Worm (Caenorhabditis elegans) whole organism, L4 larva: ENCODE results near the gene gln-2.
A peak's percentile ranks its signal among the peaks of the same experiment; 100 is the strongest.

Experiments used
- ZK546.5 ChIP-seq, 2 experiments: sonication (generic microtip); optimal IDR thresholded peaks; 2 replicates each; lab custom pipeline; 2017; ENCODE audit warnings: missing biosample characterization in 2 of 2, missing genetic modification characterization in 2 of 2
- ceh-28 ChIP-seq: fragments of 150-350 bp; optimal IDR thresholded peaks from 2 replicates; lab custom pipeline; 2014; ENCODE audit warnings: missing biosample characterization, missing genetic modification reagents, missing genetic modification characterization
- dve-1 ChIP-seq: sonication (generic microtip); optimal IDR thresholded peaks from 2 replicates; lab custom pipeline; 2017; ENCODE audit warnings: antibody characterized with exemption, mild to moderate bottlenecking, missing genetic modification characterization, missing compliant biosample characterization; ENCODE audit not compliant: insufficient read depth
- lsy-2 ChIP-seq, 2 experiments: fragments of 150-350 bp in 1 of 2; sonication (generic microtip) in 1 of 2; optimal IDR thresholded peaks; 2 replicates each; lab custom pipeline; 2014 to 2017; ENCODE audit warnings: missing biosample characterization in 2 of 2, missing genetic modification characterization in 2 of 2
- mdl-1 ChIP-seq, 2 experiments: fragments of 150-350 bp in 1 of 2; sonication (generic microtip) in 1 of 2; optimal IDR thresholded peaks; 2 replicates each; lab custom pipeline; 2014 to 2017; ENCODE audit warnings: missing biosample characterization in 2 of 2, missing genetic modification characterization in 2 of 2
- mxl-2 ChIP-seq: fragments of 200-800 bp; sonication (Bioruptor generic); conservative IDR thresholded peaks from 2 replicates; pipeline ENCODE4 v1.3.6; 2022; ENCODE audit warnings: missing genetic modification reagents, missing genetic modification characterization, missing compliant biosample characterization
- nhr-28 ChIP-seq: fragments of 150-350 bp; optimal IDR thresholded peaks from 2 replicates; lab custom pipeline; 2014; ENCODE audit warnings: missing biosample characterization, missing genetic modification characterization
- nhr-76 ChIP-seq: fragments of 150-350 bp; optimal IDR thresholded peaks from 2 replicates; lab custom pipeline; 2014; ENCODE audit warnings: missing biosample characterization, missing genetic modification characterization
- pqm-1 ChIP-seq: sonication (generic microtip); optimal IDR thresholded peaks from 2 replicates; lab custom pipeline; 2017; ENCODE audit warnings: missing biosample characterization, missing genetic modification characterization
- spr-1 ChIP-seq: sonication (generic microtip); optimal IDR thresholded peaks from 2 replicates; lab custom pipeline; 2016; ENCODE audit warnings: mild to moderate bottlenecking, missing genetic modification characterization, missing compliant biosample characterization

DNA sequence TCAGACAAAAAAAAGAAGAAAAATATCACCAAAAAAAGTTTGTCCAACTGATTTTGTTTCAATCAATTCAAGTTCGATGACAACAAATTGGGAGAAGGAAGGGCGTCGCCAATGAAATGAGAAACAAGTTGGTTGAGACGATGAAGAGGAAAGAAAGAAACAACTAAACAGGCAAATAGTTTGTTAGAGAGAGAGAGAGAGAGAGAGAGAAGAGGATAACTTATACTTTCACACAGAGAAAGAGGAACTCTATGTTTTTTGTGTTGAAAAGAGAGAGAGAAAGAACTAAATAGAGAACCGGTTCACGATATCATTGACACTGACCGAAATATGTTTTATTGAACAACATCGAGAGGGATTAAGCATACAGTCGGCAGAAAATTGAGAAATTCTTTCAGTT lies 37.0 kb downstream of the gln-2 start:
- TF ChIP-seq mxl-2 (GFP tag; lab: Robert Waterston, UW) (no peak), ZK546.5 (tag; optimal IDR thresholded peaks at IDR 0.05; lab: Kevin White, UChicago) (no peak), spr-1 (tag; lab: Kevin White, UChicago) (no peak), nhr-28 (tag; lab: Kevin White, UChicago) (peak; percentile 37), ceh-28 (tag; lab: Kevin White, UChicago) (no peak), nhr-76 (no peak), dve-1 (tag; lab: Kevin White, UChicago) (no peak), mdl-1 (tag; optimal IDR thresholded peaks at IDR 0.05; lab: Kevin White, UChicago) (no peak), pqm-1 (tag; lab: Kevin White, UChicago) (no peak), lsy-2 (tag; optimal IDR thresholded peaks at IDR 0.05; lab: Kevin White, UChicago) (no peak)
